Fruit fly (Drosophila melanogaster): Measurements from ENCODE around the gene Atg4a.
A peak's percentile ranks its signal among the peaks of the same experiment; 100 is the strongest.

Atg4a gene

DNA sequence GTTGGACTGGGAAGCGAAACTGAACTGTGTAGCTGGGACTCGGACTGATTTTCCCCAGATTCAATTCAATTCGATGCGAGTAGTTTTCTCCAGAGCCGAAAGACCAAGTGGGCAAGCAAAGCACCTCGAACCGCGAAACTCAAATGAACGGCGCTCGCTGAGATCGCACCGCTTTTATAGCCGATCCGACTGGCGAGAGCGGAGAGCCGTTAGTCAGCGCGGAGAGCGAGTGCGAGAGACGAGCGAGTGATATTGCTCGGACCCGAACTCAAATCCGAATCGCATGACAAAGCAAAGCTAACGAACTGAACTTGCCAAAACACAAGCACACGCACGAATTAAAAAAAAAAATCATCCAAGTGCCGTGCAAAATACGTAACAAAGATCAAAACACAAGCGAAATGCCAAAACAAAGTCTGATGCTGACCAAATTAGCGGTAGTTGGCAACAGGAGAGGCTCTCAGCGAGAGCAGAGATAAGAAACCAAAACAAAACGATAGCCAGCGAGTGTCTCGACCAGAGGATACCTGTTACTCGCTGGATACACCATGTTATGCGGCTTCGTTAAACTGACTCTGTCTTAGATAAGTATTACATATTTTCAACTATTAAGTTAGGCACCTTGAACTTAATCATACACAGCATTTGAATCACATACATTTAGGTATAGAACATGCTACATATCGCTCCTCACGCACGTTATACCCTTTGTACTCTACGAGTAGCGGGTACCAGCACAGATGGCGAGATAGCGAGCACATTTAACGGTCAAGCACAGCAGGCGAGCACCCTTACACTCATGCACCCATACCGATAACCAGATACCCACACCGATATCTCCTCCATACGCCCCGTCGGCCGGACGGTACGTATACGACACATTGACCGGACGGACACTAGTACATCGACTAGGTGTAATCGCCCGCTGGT is 38.4 kb downstream of the Atg4a start (continued):
- TF ChIP-seq Dbx (GFP tag; IDR thresholded peaks at IDR 0.05) (peak; percentile 75; the same call in 2 of the 3 replicates), CG1529 (GFP tag; optimal IDR thresholded peaks at IDR 0.05) (peak; percentile 25), ATbp (GFP tag; optimal IDR thresholded peaks at IDR 0.05) (peak; percentile 49), CG11696 (GFP tag; IDR thresholded peaks at IDR 0.05) (peak; percentile 55), slou (GFP tag; optimal IDR thresholded peaks at IDR 0.05) (peak; percentile 37), chinmo (GFP tag; IDR thresholded peaks at IDR 0.05; ENCODE audit: partially characterized antibody) (peak; percentile 76; the same call in 2 of the 4 replicates), croc (GFP tag; conservative IDR thresholded peaks at IDR 0.05) (peak; percentile 37; the same call in 1 of the 3 replicates), Neu2 (GFP tag; optimal IDR thresholded peaks at IDR 0.05; ENCODE audit: borderline replicate concordance) (no peak), CG33213 (GFP tag; optimal IDR thresholded peaks at IDR 0.05) (peak; percentile 29), CG4424 (GFP tag; optimal IDR thresholded peaks at IDR 0.05) (peak; percentile 54), Med (GFP tag) (peak; percentile 91), NC2β (GFP tag; optimal IDR thresholded peaks at IDR 0.05) (no peak), CG11695 (GFP tag; IDR thresholded peaks at IDR 0.05) (peak; percentile 77; the same call in 2 of the 3 replicates), Sry-β (GFP tag; optimal IDR thresholded peaks at IDR 0.05) (no peak), kah (GFP tag; optimal IDR thresholded peaks at IDR 0.05) (peak; percentile 3), btn (GFP tag; optimal IDR thresholded peaks at IDR 0.05) (no peak), CG31224 (GFP tag; IDR thresholded peaks at IDR 0.05) (peak; percentile 74), dpn (GFP tag; optimal IDR thresholded peaks at IDR 0.05) (peak; percentile 55 to 78), tx (GFP tag; optimal IDR thresholded peaks at IDR 0.05) (peak; percentile 59), ato (GFP tag; IDR thresholded peaks at IDR 0.05; ENCODE audit: partially characterized antibody) (no peak), Fer2 (tag; optimal IDR thresholded peaks at IDR 0.05) (no peak), CG33557 (GFP tag; optimal IDR thresholded peaks at IDR 0.05) (no peak), Stat92E (GFP tag; optimal IDR thresholded peaks at IDR 0.05) (no peak), Eip74EF (GFP tag; optimal IDR thresholded peaks at IDR 0.05) (no peak), lmd (GFP tag; IDR thresholded peaks at IDR 0.05) (peak; percentile 82), pb (GFP tag; optimal IDR thresholded peaks at IDR 0.05) (no peak), oc (tag; optimal IDR thresholded peaks at IDR 0.05) (no peak), CG15073 (GFP tag; optimal IDR thresholded peaks at IDR 0.05) (no peak), jigr1 (GFP tag; IDR thresholded peaks at IDR 0.05) (peak; percentile 46; the same call in 1 of the 3 replicates), chm (GFP tag; IDR thresholded peaks at IDR 0.05) (peak; percentile 59; the same call in 1 of the 2 replicates), Adf1 (GFP tag; IDR thresholded peaks at IDR 0.05) (peak; percentile 49; the same call in 1 of the 2 replicates), CG6254 (GFP tag; optimal IDR thresholded peaks at IDR 0.05) (no peak), ssp (GFP tag; IDR thresholded peaks at IDR 0.05) (peak; percentile 60), Vsx1 (GFP tag; optimal IDR thresholded peaks at IDR 0.05) (peak; percentile 33), Hr78 (GFP tag; optimal IDR thresholded peaks at IDR 0.05) (peak in 1 of 2 experiments; percentile 54), Hsf (GFP tag; optimal IDR thresholded peaks at IDR 0.05) (peak; percentile 80), D19A (tag; optimal IDR thresholded peaks at IDR 0.05) (peak; percentile 51), tio (GFP tag; optimal IDR thresholded peaks at IDR 0.05) (peak; percentile 51), CG10959 (GFP tag; IDR thresholded peaks at IDR 0.05) (0 out of 2 replicates have a peak, but pooled peaks have one; percentile 32), Meics (GFP tag; optimal IDR thresholded peaks at IDR 0.05) (peak; percentile 80), CG2199 (GFP tag; IDR thresholded peaks at IDR 0.05) (no peak), CG11247 (GFP tag; IDR thresholded peaks at IDR 0.05) (peak; percentile 73), disco-r (GFP tag; optimal IDR thresholded peaks at IDR 0.05) (peak; percentile 11), dm (GFP tag; optimal IDR thresholded peaks at IDR 0.05) (peak; percentile 12), Lhr (GFP tag; optimal IDR thresholded peaks at IDR 0.05) (no peak), Six4 (GFP tag; optimal IDR thresholded peaks at IDR 0.05) (peak; percentile 63), CG8388 (GFP tag; optimal IDR thresholded peaks at IDR 0.05) (peak; percentile 55)

Data from whole organism, embryonic.